Worm (Caenorhabditis elegans) whole organism, L2 larva: Measurements from ENCODE around the gene F17C11.26.

Source experiments
- ZK546.5 ChIP-seq: sonication (generic microtip); optimal IDR thresholded peaks from 2 replicates; lab custom pipeline; 2017; ENCODE audit warnings: missing biosample characterization, missing genetic modification characterization
- alr-1 ChIP-seq: fragments of 150-350 bp; optimal IDR thresholded peaks from 2 replicates; lab custom pipeline; 2014; ENCODE audit warnings: missing biosample characterization, missing genetic modification characterization
- elt-1 ChIP-seq: fragments of 150-350 bp; optimal IDR thresholded peaks from 2 replicates; lab custom pipeline; 2014; ENCODE audit warnings: missing biosample characterization, missing genetic modification characterization
- lin-39 ChIP-seq: fragments of 150-350 bp; optimal IDR thresholded peaks from 2 replicates; lab custom pipeline; 2014; ENCODE audit warnings: missing biosample characterization, missing genetic modification reagents, missing genetic modification characterization
- skn-1 ChIP-seq: sonication (generic microtip); optimal IDR thresholded peaks from 2 replicates; lab custom pipeline; 2017; ENCODE audit warnings: missing biosample characterization, missing genetic modification characterization
- unc-62 ChIP-seq: fragments of 150-350 bp; optimal IDR thresholded peaks from 2 replicates; lab custom pipeline; 2014; ENCODE audit warnings: missing biosample characterization, missing genetic modification reagents, missing genetic modification characterization
- ztf-11 ChIP-seq: sonication (generic microtip); optimal IDR thresholded peaks from 2 replicates; lab custom pipeline; 2017; ENCODE audit warnings: missing biosample characterization, missing genetic modification characterization

DNA sequence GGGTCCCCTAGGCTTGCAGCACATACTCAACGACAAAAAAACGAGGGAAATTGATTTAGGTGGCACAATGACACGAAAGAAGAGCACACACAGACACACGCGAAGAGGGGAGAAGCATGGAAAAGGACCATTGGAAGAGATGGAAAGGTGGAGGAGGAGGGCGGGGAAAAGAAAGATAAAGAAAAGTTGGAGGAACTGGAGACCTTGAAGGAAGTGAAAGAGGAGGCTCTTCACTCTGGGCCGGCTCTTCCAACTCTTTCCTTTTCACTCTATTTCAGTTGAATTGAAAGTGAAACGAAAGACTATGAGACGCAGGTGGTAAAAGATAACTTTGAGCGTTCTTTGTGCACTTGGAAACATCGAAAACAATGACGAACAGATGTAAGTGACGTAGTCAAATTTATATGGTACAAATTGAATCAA is 20.2 kb downstream of the F17C11.26 start:
- TF ChIP-seq skn-1 (tag; lab: Kevin White, UChicago) (no peak), ZK546.5 (no peak), unc-62 (GFP tag; lab: Kevin White, UChicago) (no peak), alr-1 (tag; lab: Kevin White, UChicago) (no peak), elt-1 (tag; lab: Kevin White, UChicago) (no peak), lin-39 (tag; lab: Kevin White, UChicago) (no peak), ztf-11 (tag; lab: Kevin White, UChicago) (no peak)
